Worm (Caenorhabditis elegans): ENCODE data around the gene clc-24.

The clc-24 gene

DNA sequence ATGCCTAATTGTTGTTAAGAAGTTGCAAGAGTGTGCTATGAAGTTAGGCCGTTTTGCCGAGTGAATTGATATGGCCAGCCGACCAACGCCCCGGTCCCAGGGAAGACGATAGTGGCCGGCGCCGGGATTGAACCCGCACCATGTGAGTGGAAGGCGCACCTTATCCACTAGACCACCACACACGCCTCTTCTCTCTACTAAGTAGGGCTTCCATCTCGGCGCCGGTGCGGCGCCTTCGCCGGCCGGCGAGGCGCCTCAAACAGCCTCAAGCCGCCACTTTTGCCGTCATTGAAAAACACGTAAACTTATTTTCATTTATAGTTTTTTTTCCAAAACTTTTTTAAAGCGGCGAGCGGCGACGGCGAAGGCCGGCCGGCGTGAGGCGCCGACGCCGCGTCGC lies 30.9 kb upstream of the clc-24 start:
- TF ChIP-seq snpc-4 (tag; optimal IDR thresholded peaks at IDR 0.05) (no peak), nhr-10 (tag; optimal IDR thresholded peaks at IDR 0.05) (no peak), ama-1 (optimal IDR thresholded peaks at IDR 0.05) (no peak), F13H6.1 (tag; optimal IDR thresholded peaks at IDR 0.05) (no peak), crh-2 (tag; optimal IDR thresholded peaks at IDR 0.05) (no peak), ztf-1 (GFP tag; conservative IDR thresholded peaks at IDR 0.05) (no peak), alr-1 (tag; optimal IDR thresholded peaks at IDR 0.05) (no peak), nhr-6 (tag; optimal IDR thresholded peaks at IDR 0.05) (no peak), gmeb-1 (tag; optimal IDR thresholded peaks at IDR 0.05) (no peak), mdl-1 (tag; optimal IDR thresholded peaks at IDR 0.05) (no peak), mbf-1 (tag; optimal IDR thresholded peaks at IDR 0.05) (no peak), unc-39 (tag; optimal IDR thresholded peaks at IDR 0.05) (no peak), nhr-237 (tag; optimal IDR thresholded peaks at IDR 0.05) (no peak), lin-39 (tag; optimal IDR thresholded peaks at IDR 0.05) (no peak), zag-1 (tag; optimal IDR thresholded peaks at IDR 0.05) (no peak), blmp-1 (tag; optimal IDR thresholded peaks at IDR 0.05; ENCODE audit: insufficient read depth) (no peak), nhr-77 (tag; optimal IDR thresholded peaks at IDR 0.05) (no peak), lin-13 (GFP tag; optimal IDR thresholded peaks at IDR 0.05) (no peak), unc-55 (GFP tag; optimal IDR thresholded peaks at IDR 0.05) (no peak), elt-1 (tag; optimal IDR thresholded peaks at IDR 0.05) (no peak)

- TF ChIP-seq nhr-25 (tag; optimal IDR thresholded peaks at IDR 0.05) (peak; percentile 17), C34F6.9 (tag; optimal IDR thresholded peaks at IDR 0.05) (peak; percentile 58), sem-4 (tag; optimal IDR thresholded peaks at IDR 0.05) (peak; percentile 4), lsy-2 (tag; optimal IDR thresholded peaks at IDR 0.05) (peak in 1 of 2 experiments; percentile 4), gmeb-1 (tag; optimal IDR thresholded peaks at IDR 0.05) (peak; percentile 41), snpc-4 (tag; optimal IDR thresholded peaks at IDR 0.05) (no peak), dmd-4 (tag; optimal IDR thresholded peaks at IDR 0.05) (no peak), F13H6.1 (tag; optimal IDR thresholded peaks at IDR 0.05) (no peak), ztf-1 (GFP tag; conservative IDR thresholded peaks at IDR 0.05) (no peak), zag-1 (tag; optimal IDR thresholded peaks at IDR 0.05) (no peak), fos-1 (tag; optimal IDR thresholded peaks at IDR 0.05) (peak; percentile 51), nhr-77 (tag; optimal IDR thresholded peaks at IDR 0.05) (no peak), unc-55 (GFP tag; optimal IDR thresholded peaks at IDR 0.05) (peak; percentile 69), elt-1 (tag; optimal IDR thresholded peaks at IDR 0.05) (no peak), nhr-129 (tag; optimal IDR thresholded peaks at IDR 0.05) (peak; percentile 21)
Measured at ce11 chrIII:981960-982359, 27.9 kb upstream of the clc-24 start.

- TF ChIP-seq nhr-77 (tag; optimal IDR thresholded peaks at IDR 0.05) (no peak), zag-1 (tag; optimal IDR thresholded peaks at IDR 0.05) (no peak), sma-9 (GFP tag; optimal IDR thresholded peaks at IDR 0.05) (no peak), sma-9 (tag; optimal IDR thresholded peaks at IDR 0.05) (no peak), mbf-1 (tag; optimal IDR thresholded peaks at IDR 0.05) (no peak), ama-1 (optimal IDR thresholded peaks at IDR 0.05) (no peak), ceh-16 (tag; optimal IDR thresholded peaks at IDR 0.05) (no peak), skn-1 (tag; optimal IDR thresholded peaks at IDR 0.05) (no peak), ceh-82 (tag; optimal IDR thresholded peaks at IDR 0.05) (no peak), ztf-4 (tag; optimal IDR thresholded peaks at IDR 0.05) (no peak), nhr-6 (tag; optimal IDR thresholded peaks at IDR 0.05) (no peak), lin-11 (tag; optimal IDR thresholded peaks at IDR 0.05) (no peak), nhr-129 (tag; optimal IDR thresholded peaks at IDR 0.05) (no peak), dmd-4 (tag; optimal IDR thresholded peaks at IDR 0.05) (no peak), nhr-21 (tag; optimal IDR thresholded peaks at IDR 0.05) (no peak), peb-1 (tag; optimal IDR thresholded peaks at IDR 0.05) (no peak), nhr-10 (tag; optimal IDR thresholded peaks at IDR 0.05) (no peak), Y55F3AM.14 (GFP tag; optimal IDR thresholded peaks at IDR 0.05) (no peak), elt-3 (tag; optimal IDR thresholded peaks at IDR 0.05) (no peak), nhr-237 (tag; optimal IDR thresholded peaks at IDR 0.05) (no peak)
Measured at ce11 chrIII:982961-983360, 26.9 kb upstream of the clc-24 start, which contains the start of gene tbc-10. TSS of gene tbc-10 (plus strand) at chrIII:983261.

DNA sequence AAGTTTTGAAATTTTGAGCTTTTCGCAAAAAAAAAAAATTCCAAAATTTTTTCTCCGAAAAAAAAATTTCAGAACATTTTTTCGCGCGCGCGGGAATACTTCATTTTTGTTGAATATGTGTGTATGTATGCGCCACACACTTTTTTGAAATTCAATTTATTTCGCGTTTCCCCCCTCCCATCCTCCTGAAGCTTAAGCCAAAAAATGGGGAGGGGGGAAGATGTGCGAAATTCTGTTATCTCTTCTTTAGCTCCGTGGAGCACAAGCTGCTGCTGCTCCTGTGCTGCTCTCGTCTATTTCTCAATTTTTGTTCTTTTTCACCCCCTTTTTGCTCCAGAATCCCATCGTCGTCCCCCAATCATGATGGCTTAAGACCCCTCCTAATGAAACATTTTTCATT lies 20.3 kb upstream of the clc-24 start:
- TF ChIP-seq nhr-6 (tag; optimal IDR thresholded peaks at IDR 0.05) (no peak), nhr-25 (tag; optimal IDR thresholded peaks at IDR 0.05) (no peak), ceh-16 (tag; optimal IDR thresholded peaks at IDR 0.05) (no peak), fos-1 (tag; optimal IDR thresholded peaks at IDR 0.05) (no peak), nhr-10 (tag; optimal IDR thresholded peaks at IDR 0.05) (no peak), C34F6.9 (tag; optimal IDR thresholded peaks at IDR 0.05) (no peak), lin-39 (tag; optimal IDR thresholded peaks at IDR 0.05) (no peak), peb-1 (tag; optimal IDR thresholded peaks at IDR 0.05) (no peak), snpc-4 (tag; optimal IDR thresholded peaks at IDR 0.05) (no peak), zag-1 (tag; optimal IDR thresholded peaks at IDR 0.05) (no peak), sem-4 (tag; optimal IDR thresholded peaks at IDR 0.05) (no peak), lin-13 (GFP tag; optimal IDR thresholded peaks at IDR 0.05) (no peak), ama-1 (optimal IDR thresholded peaks at IDR 0.05) (no peak), gmeb-1 (tag; optimal IDR thresholded peaks at IDR 0.05) (no peak), unc-55 (GFP tag; optimal IDR thresholded peaks at IDR 0.05) (no peak), Y55F3AM.14 (GFP tag; optimal IDR thresholded peaks at IDR 0.05) (no peak)

Data from whole organism, L2 larva.